Fruit fly (Drosophila melanogaster): Measurements from ENCODE around the gene TpnC73F.

DNA sequence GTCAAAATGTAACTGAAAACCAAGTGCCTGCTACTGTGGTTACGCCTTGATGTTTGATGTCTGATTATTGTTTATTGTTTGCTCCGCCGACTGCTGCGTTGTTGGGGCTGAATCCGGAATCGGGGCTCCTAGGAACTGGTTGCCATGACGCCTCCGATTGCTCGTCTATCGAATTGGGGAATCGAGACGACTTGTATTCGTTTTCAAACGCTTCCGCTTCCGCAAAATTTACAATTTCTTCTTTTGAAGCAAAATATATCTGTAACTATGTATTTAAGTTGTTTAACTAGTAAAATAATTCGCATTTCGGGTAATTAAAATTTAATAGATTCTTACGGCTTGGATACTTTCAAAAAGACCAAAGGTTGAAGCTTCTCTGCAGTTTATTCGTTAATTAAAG, 23.1 kb upstream of the TpnC73F start, which contains the start of gene CG6652:
- TF ChIP-seq CG3032 (tag; optimal IDR thresholded peaks at IDR 0.05) (no peak), Smox (GFP tag; optimal IDR thresholded peaks at IDR 0.05) (no peak), CG15336 (GFP tag; IDR thresholded peaks at IDR 0.05) (no peak), CG1621 (tag; optimal IDR thresholded peaks at IDR 0.05) (no peak), Sox102F (GFP tag; optimal IDR thresholded peaks at IDR 0.05) (no peak), CG34406 (GFP tag; optimal IDR thresholded peaks at IDR 0.05) (no peak), eg (GFP tag; IDR thresholded peaks at IDR 0.05) (no peak), OdsH (GFP tag; optimal IDR thresholded peaks at IDR 0.05) (no peak), CG11902 (GFP tag; optimal IDR thresholded peaks at IDR 0.05) (no peak), Met (GFP tag; optimal IDR thresholded peaks at IDR 0.05) (no peak), CG10631 (GFP tag; optimal IDR thresholded peaks at IDR 0.05) (no peak), salr (GFP tag; optimal IDR thresholded peaks at IDR 0.05) (no peak), Eip93F (GFP tag; optimal IDR thresholded peaks at IDR 0.05) (no peak), Gug (GFP tag; IDR thresholded peaks at IDR 0.05) (no peak)

Data from whole organism, prepupa.